Fruit fly (Drosophila melanogaster): ENCODE data around the gene NdufA3.

DNA sequence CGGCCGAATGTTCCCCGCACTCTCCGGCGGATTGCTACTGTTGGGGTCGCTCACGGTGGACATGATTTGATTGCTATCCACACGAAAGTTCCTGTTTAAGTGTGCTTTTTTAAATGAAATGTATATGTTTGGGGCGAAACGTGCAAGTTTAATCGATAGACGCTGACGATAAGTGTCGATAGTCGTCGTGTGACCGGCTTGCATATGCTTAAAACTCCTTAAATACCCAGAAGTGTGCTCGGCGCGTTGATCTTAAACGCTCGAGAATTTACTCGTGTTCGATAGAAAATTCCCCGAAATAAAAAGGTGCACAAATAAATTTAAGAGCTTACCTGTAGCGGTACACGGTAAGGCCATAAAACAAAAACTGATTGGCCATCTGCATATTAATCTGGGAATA, 2.1 kb upstream of the NdufA3 start, which contains the start of the genes Zpr1 and CG44532:
- TF ChIP-seq ttk (optimal IDR thresholded peaks at IDR 0.05), result no peak
- no peak for TF ChIP-seq Sin3A (optimal IDR thresholded peaks at IDR 0.05)
- no peak for TF ChIP-seq psq (optimal IDR thresholded peaks at IDR 0.05)
- no peak for TF ChIP-seq insv (optimal IDR thresholded peaks at IDR 0.05)
- TF ChIP-seq h (optimal IDR thresholded peaks at IDR 0.05), result no peak
